Worm (Caenorhabditis elegans): ENCODE data around the gene Y51A2D.8.

DNA sequence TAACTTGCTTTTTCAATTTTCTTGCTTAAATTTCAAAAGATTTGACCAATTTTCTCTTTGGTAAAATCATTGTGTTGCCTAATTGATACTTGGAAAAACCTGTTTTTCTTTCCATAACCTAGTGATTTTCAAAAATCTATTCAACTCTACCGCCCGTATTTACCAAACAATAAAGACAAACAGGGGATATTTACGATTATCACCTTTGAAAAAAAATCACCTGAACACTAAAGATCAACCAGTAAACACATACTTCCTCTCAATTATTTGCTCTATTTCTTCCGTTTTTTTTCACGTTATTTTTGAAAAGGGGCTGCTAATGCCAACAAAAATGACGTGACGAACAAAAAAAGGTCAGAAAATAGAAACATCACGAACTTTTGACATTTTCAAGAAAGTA lies 7.3 kb upstream of the Y51A2D.8 start:
- TF ChIP-seq sox-4 (tag; optimal IDR thresholded peaks at IDR 0.05) (no peak), lin-15B (tag; optimal IDR thresholded peaks at IDR 0.05) (no peak), snpc-4 (tag; optimal IDR thresholded peaks at IDR 0.05) (no peak), unc-130 (tag; optimal IDR thresholded peaks at IDR 0.05) (no peak), lsy-2 (tag; optimal IDR thresholded peaks at IDR 0.05) (no peak), ama-1 (optimal IDR thresholded peaks at IDR 0.05) (no peak), C16A3.4 (tag; optimal IDR thresholded peaks at IDR 0.05) (no peak), ztf-4 (tag; optimal IDR thresholded peaks at IDR 0.05) (no peak), unc-62 (GFP tag; optimal IDR thresholded peaks at IDR 0.05) (no peak), mef-2 (tag; optimal IDR thresholded peaks at IDR 0.05) (no peak), mdl-1 (tag; optimal IDR thresholded peaks at IDR 0.05) (no peak), hlh-4 (tag; optimal IDR thresholded peaks at IDR 0.05) (no peak), ztf-11 (tag; optimal IDR thresholded peaks at IDR 0.05) (no peak)
